Fruit fly (Drosophila melanogaster) whole organism, embryonic: ENCODE data around the gene CG2901.
"Not testable (repeated sequence)": the region's sequence is repeated elsewhere in the genome, so short reads cannot be mapped to it uniquely, and the experiment has no call there.

Experiments used
- BEAF-32 ChIP-seq: fragments of 200-800 bp; sonication (Bioruptor generic); optimal IDR thresholded peaks from 3 replicates; lab custom pipeline; 2017; ENCODE audit warnings: missing biosample characterization, missing genetic modification characterization, mild to moderate bottlenecking, moderate library complexity, missing genetic modification reagents
- Bgb ChIP-seq: fragments of 200-800 bp; sonication (Bioruptor generic); IDR thresholded peaks from 2 replicates; pipeline ENCODE4 v1.3.6; 2022; ENCODE audit warnings: missing biosample characterization, missing genetic modification characterization; ENCODE audit not compliant: partially characterized antibody
- CG10267 ChIP-seq: fragments of 200-800 bp; sonication (Bioruptor generic); optimal IDR thresholded peaks from 2 replicates; lab custom pipeline; 2018; ENCODE audit warnings: missing biosample characterization, mild to moderate bottlenecking, missing genetic modification characterization, moderate library complexity
- CG13287 ChIP-seq: fragments of 200-800 bp; sonication (Bioruptor generic); IDR thresholded peaks from 2 replicates; pipeline ENCODE4 v1.3.6; 2022; ENCODE audit warnings: missing biosample characterization, missing genetic modification characterization; ENCODE audit not compliant: partially characterized antibody
- CG1603 ChIP-seq: fragments of 200-800 bp; sonication (Bioruptor generic); optimal IDR thresholded peaks from 2 replicates; lab custom pipeline; 2019; ENCODE audit warnings: missing biosample characterization, mild to moderate bottlenecking, missing genetic modification characterization, moderate library complexity
- CG16813 ChIP-seq: fragments of 200-800 bp; sonication (Bioruptor generic); IDR thresholded peaks from 3 replicates; pipeline ENCODE4 v1.3.6; 2022; ENCODE audit warnings: missing biosample characterization, missing genetic modification characterization; ENCODE audit not compliant: partially characterized antibody
- CG2116 ChIP-seq: fragments of 200-800 bp; sonication (Bioruptor generic); optimal IDR thresholded peaks from 3 replicates; lab custom pipeline; 2018; ENCODE audit warnings: missing biosample characterization, mild to moderate bottlenecking, missing genetic modification characterization
- CG2129 ChIP-seq: fragments of 200-800 bp; sonication (Bioruptor generic); IDR thresholded peaks from 2 replicates; pipeline ENCODE4 v1.3.6; 2022; ENCODE audit warnings: missing biosample characterization, missing genetic modification characterization; ENCODE audit not compliant: partially characterized antibody
- CG34224 ChIP-seq: fragments of 200-800 bp; sonication (Bioruptor generic); IDR thresholded peaks from 3 replicates; pipeline ENCODE4 v1.3.6; 2022; ENCODE audit warnings: missing biosample characterization, missing genetic modification characterization; ENCODE audit not compliant: partially characterized antibody
- CG5180 ChIP-seq: fragments of 200-800 bp; sonication (Bioruptor generic); optimal IDR thresholded peaks from 3 replicates; lab custom pipeline; 2017; ENCODE audit warnings: missing biosample characterization, missing genetic modification characterization, mild to moderate bottlenecking, moderate library complexity, missing genetic modification reagents
- CG6791 ChIP-seq: fragments of 200-800 bp; sonication (Bioruptor generic); IDR thresholded peaks from 3 replicates; pipeline ENCODE4 v1.3.6; 2022; ENCODE audit warnings: missing biosample characterization, missing genetic modification characterization; ENCODE audit not compliant: partially characterized antibody
- CG7963 ChIP-seq: fragments of 200-800 bp; sonication (Bioruptor generic); IDR thresholded peaks from 3 replicates; pipeline ENCODE4 v1.3.6; 2022; ENCODE audit warnings: missing biosample characterization, missing genetic modification characterization; ENCODE audit not compliant: partially characterized antibody
- Dll ChIP-seq: fragments of 200-800 bp; sonication (Bioruptor generic); IDR thresholded peaks from 4 replicates; pipeline ENCODE4 v1.3.6; 2022; ENCODE audit warnings: missing biosample characterization, missing genetic modification characterization; ENCODE audit not compliant: partially characterized antibody
- Doc3 ChIP-seq: fragments of 200-800 bp; sonication (Bioruptor generic); IDR thresholded peaks from 3 replicates; pipeline ENCODE4 v1.3.6; 2022; ENCODE audit warnings: missing biosample characterization, missing genetic modification characterization; ENCODE audit not compliant: partially characterized antibody
- Dp ChIP-seq: fragments of 200-800 bp; sonication (Bioruptor generic); optimal IDR thresholded peaks from 2 replicates; lab custom pipeline; 2018; ENCODE audit warnings: missing biosample characterization, mild to moderate bottlenecking, missing genetic modification characterization, moderate library complexity
- Dref ChIP-seq: fragments of 200-800 bp; sonication (Bioruptor generic); IDR thresholded peaks from 2 replicates; pipeline ENCODE4 v1.3.6; 2022; ENCODE audit warnings: missing biosample characterization, missing genetic modification characterization
- E2f2 ChIP-seq: fragments of 200-800 bp; sonication (Bioruptor generic); IDR thresholded peaks from 2 replicates; pipeline ENCODE4 v1.3.6; 2022; ENCODE audit warnings: missing biosample characterization, missing genetic modification characterization
- H2.0 ChIP-seq: fragments of 200-800 bp; sonication (Bioruptor generic); IDR thresholded peaks from 2 replicates; pipeline ENCODE4 v1.3.6; 2022; ENCODE audit warnings: missing biosample characterization, missing genetic modification characterization
- HLH4C ChIP-seq: fragments of 200-800 bp; sonication (Bioruptor generic); IDR thresholded peaks from 3 replicates; pipeline ENCODE4 v1.3.6; 2022; ENCODE audit warnings: missing biosample characterization, missing genetic modification characterization; ENCODE audit not compliant: partially characterized antibody
- MBD-R2 ChIP-seq: fragments of 200-800 bp; sonication (Bioruptor generic); IDR thresholded peaks from 2 replicates; pipeline ENCODE4 v1.3.6; 2022; ENCODE audit warnings: missing biosample characterization, missing genetic modification characterization
- Myb ChIP-seq: fragments of 200-800 bp; sonication (Bioruptor generic); optimal IDR thresholded peaks from 2 replicates; lab custom pipeline; 2016; ENCODE audit warnings: missing biosample characterization, missing genetic modification characterization
- Opbp ChIP-seq: fragments of 200-800 bp; sonication (Bioruptor generic); IDR thresholded peaks from 3 replicates; pipeline ENCODE4 v1.3.6; 2022; ENCODE audit warnings: missing biosample characterization, missing genetic modification characterization; ENCODE audit not compliant: partially characterized antibody
- Scr ChIP-seq: fragments of 200-800 bp; sonication (Bioruptor generic); IDR thresholded peaks from 2 replicates; pipeline ENCODE4 v1.3.6; 2022; ENCODE audit warnings: missing biosample characterization, missing genetic modification characterization; ENCODE audit not compliant: partially characterized antibody
- Sry-δ ChIP-seq: fragments of 200-800 bp; sonication (Bioruptor generic); optimal IDR thresholded peaks from 2 replicates; lab custom pipeline; 2016; ENCODE audit warnings: missing biosample characterization, missing genetic modification characterization
- amos ChIP-seq: fragments of 200-800 bp; sonication (Bioruptor generic); IDR thresholded peaks from 2 replicates; pipeline ENCODE4 v1.3.6; 2022; ENCODE audit warnings: missing biosample characterization, missing genetic modification characterization; ENCODE audit not compliant: partially characterized antibody
- ap ChIP-seq: fragments of 200-800 bp; sonication (Bioruptor generic); IDR thresholded peaks from 2 replicates; pipeline ENCODE4 v1.3.6; 2022; ENCODE audit warnings: missing biosample characterization, missing genetic modification characterization
- bbx ChIP-seq: fragments of 200-800 bp; sonication (Bioruptor generic); IDR thresholded peaks from 2 replicates; pipeline ENCODE4 v1.3.6; 2022; ENCODE audit warnings: missing biosample characterization, missing genetic modification characterization; ENCODE audit not compliant: partially characterized antibody
- chinmo ChIP-seq: fragments of 200-800 bp; sonication (Bioruptor generic); IDR thresholded peaks from 4 replicates; pipeline ENCODE4 v1.3.6; 2022; ENCODE audit warnings: missing biosample characterization, missing genetic modification characterization; ENCODE audit not compliant: partially characterized antibody
- gfzf ChIP-seq: fragments of 200-800 bp; sonication (Bioruptor generic); optimal IDR thresholded peaks from 2 replicates; lab custom pipeline; 2016; ENCODE audit warnings: missing biosample characterization, mild to moderate bottlenecking, missing genetic modification characterization, moderate library complexity
- hbn ChIP-seq: fragments of 200-800 bp; sonication (Bioruptor generic); IDR thresholded peaks from 2 replicates; pipeline ENCODE4 v1.3.6; 2022; ENCODE audit warnings: missing biosample characterization, missing genetic modification characterization; ENCODE audit not compliant: partially characterized antibody
- inv ChIP-seq: fragments of 200-800 bp; sonication (Bioruptor generic); IDR thresholded peaks from 2 replicates; pipeline ENCODE4 v1.3.6; 2022; ENCODE audit warnings: missing biosample characterization, missing genetic modification characterization; ENCODE audit not compliant: partially characterized antibody
- knrl ChIP-seq: fragments of 200-800 bp; sonication (Bioruptor generic); IDR thresholded peaks from 3 replicates; pipeline ENCODE4 v1.3.6; 2022; ENCODE audit warnings: missing biosample characterization, missing genetic modification characterization; ENCODE audit not compliant: partially characterized antibody
- mld ChIP-seq: fragments of 200-800 bp; sonication (Bioruptor generic); IDR thresholded peaks from 3 replicates; pipeline ENCODE4 v1.3.6; 2022; ENCODE audit warnings: missing biosample characterization, missing genetic modification characterization; ENCODE audit not compliant: partially characterized antibody
- nerfin-2 ChIP-seq: fragments of 200-800 bp; sonication (Bioruptor generic); IDR thresholded peaks from 2 replicates; pipeline ENCODE4 v1.3.6; 2022; ENCODE audit warnings: missing biosample characterization, missing genetic modification characterization; ENCODE audit not compliant: partially characterized antibody
- onecut ChIP-seq: fragments of 200-800 bp; sonication (Bioruptor generic); IDR thresholded peaks from 2 replicates; pipeline ENCODE4 v1.3.6; 2022; ENCODE audit warnings: missing biosample characterization, missing genetic modification characterization
- pzg ChIP-seq: fragments of 200-800 bp; sonication (Bioruptor generic); optimal IDR thresholded peaks from 3 replicates; lab custom pipeline; 2018; ENCODE audit warnings: missing biosample characterization, mild to moderate bottlenecking, missing genetic modification characterization, moderate library complexity
- sna ChIP-seq: fragments of 200-800 bp; sonication (Bioruptor generic); IDR thresholded peaks from 2 replicates; pipeline ENCODE4 v1.3.6; 2022; ENCODE audit warnings: missing biosample characterization, missing genetic modification characterization; ENCODE audit not compliant: partially characterized antibody
- stwl ChIP-seq: fragments of 200-800 bp; sonication (Bioruptor generic); optimal IDR thresholded peaks from 3 replicates; lab custom pipeline; 2018; ENCODE audit warnings: missing biosample characterization, mild to moderate bottlenecking, missing genetic modification characterization, moderate library complexity
- tna ChIP-seq: fragments of 200-800 bp; sonication (Bioruptor generic); IDR thresholded peaks from 2 replicates; pipeline ENCODE4 v1.3.6; 2022; ENCODE audit warnings: missing biosample characterization, missing genetic modification characterization; ENCODE audit not compliant: partially characterized antibody
- unc-4 ChIP-seq: fragments of 200-800 bp; sonication (Bioruptor generic); IDR thresholded peaks from 2 replicates; pipeline ENCODE4 v1.3.6; 2022; ENCODE audit warnings: missing biosample characterization, missing genetic modification characterization; ENCODE audit not compliant: partially characterized antibody
- vnd ChIP-seq: fragments of 200-800 bp; sonication (Bioruptor generic); IDR thresholded peaks from 3 replicates; pipeline ENCODE4 v1.3.6; 2022; ENCODE audit warnings: missing biosample characterization, missing genetic modification characterization; ENCODE audit not compliant: partially characterized antibody
- zen2 ChIP-seq: fragments of 200-800 bp; sonication (Bioruptor generic); IDR thresholded peaks from 3 replicates; pipeline ENCODE4 v1.3.6; 2022; ENCODE audit warnings: missing biosample characterization, missing genetic modification characterization; ENCODE audit not compliant: partially characterized antibody

The CG2901 gene

DNA sequence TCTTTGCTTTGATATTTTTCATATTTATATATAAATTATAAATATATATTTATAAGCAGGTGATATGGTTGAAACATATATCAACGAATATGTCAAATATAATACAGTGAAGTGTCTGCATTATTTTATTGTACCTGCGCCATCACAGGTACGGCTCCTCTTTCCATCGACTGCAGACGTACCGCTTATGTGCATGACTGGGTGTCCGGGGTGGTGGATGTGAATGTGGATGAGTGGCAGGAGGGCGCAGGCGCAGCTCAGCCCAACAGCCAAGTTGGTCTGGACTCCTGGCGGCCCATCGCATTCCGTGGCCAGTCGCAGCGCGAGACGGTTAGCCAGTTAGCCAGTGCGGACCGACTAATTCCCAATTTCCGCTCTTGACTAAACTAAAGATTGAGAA is 35.1 kb upstream of the CG2901 start, which contains the start of gene Crg-1:
TSS of gene Crg-1 (plus strand) at position 301 of the 400 bp plus-strand sequence.
- TF ChIP-seq CG5180 (GFP tag; lab: Kevin White, UChicago); H2.0 (GFP tag; lab: Robert Waterston, UW); ap: not testable (repeated sequence)

DNA sequence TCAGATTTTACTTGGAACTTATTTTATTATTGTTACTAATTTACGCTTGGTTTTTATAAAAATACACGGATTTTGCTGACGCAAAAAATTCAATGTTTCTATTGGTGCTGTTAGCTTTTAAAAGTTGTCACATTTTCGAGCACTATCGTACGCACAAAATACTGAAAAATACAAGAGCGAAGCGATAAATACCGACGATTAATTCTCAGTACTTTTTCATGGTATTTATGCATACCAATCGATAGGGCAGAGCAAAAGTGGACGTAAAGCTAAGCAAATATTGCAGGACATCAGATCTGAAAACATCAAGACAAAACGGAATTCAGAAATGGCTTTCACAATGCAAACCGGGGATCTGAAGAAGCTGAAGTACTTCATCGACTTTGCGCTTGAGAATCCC is 29.1 kb upstream of the CG2901 start, which contains the start of gene HIP:
TSS of gene HIP (plus strand) at position 232 of the 400 bp plus-strand sequence.
- peak; percentile 75 for TF ChIP-seq amos (GFP tag; lab: Robert Waterston, UW)
- TF ChIP-seq bbx, result peak; percentile 71
- TF ChIP-seq chinmo, result 0 out of 4 replicates have a peak, but pooled peaks have one; percentile 56
- TF ChIP-seq E2f2 (GFP tag; lab: Robert Waterston, UW), result peak; percentile 79
- TF ChIP-seq unc-4 (GFP tag; lab: Robert Waterston, UW), result peak; percentile 77
- peak; percentile 49 for TF ChIP-seq Sry-δ (GFP tag; lab: Kevin White, UChicago)
- TF ChIP-seq stwl (tag; lab: Kevin White, UChicago), result peak; percentile 61
- peak; percentile 15 for TF ChIP-seq CG1603 (tag; lab: Kevin White, UChicago)
- TF ChIP-seq CG2116 (GFP tag; lab: Kevin White, UChicago), result peak; percentile 2
- TF ChIP-seq MBD-R2 (GFP tag; lab: Robert Waterston, UW), result peak; percentile 65
- TF ChIP-seq CG7963 (GFP tag; lab: Robert Waterston, UW), result peak; percentile 51; the same call in 1 of the 3 replicates
- TF ChIP-seq Opbp (GFP tag; lab: Robert Waterston, UW), result peak; percentile 80; the same call in 2 of the 3 replicates
- TF ChIP-seq tna, result peak; percentile 65
- TF ChIP-seq vnd (GFP tag; lab: Robert Waterston, UW), result peak; percentile 67; the same call in 2 of the 3 replicates
- peak; percentile 53 for TF ChIP-seq hbn
- TF ChIP-seq pzg (GFP tag; lab: Kevin White, UChicago), result peak; percentile 51
- peak; percentile 81 for TF ChIP-seq Bgb (GFP tag; lab: Robert Waterston, UW)
- TF ChIP-seq Dll (GFP tag; lab: Robert Waterston, UW), result peak; percentile 75
- TF ChIP-seq onecut (GFP tag; lab: Robert Waterston, UW), result 0 out of 2 replicates have a peak, but pooled peaks have one; percentile 13
- peak; percentile 60; the same call in 2 of the 3 replicates for TF ChIP-seq Doc3 (GFP tag; lab: Robert Waterston, UW)
- peak; percentile 7 for TF ChIP-seq CG10267 (tag; lab: Kevin White, UChicago)
- peak; percentile 84 for TF ChIP-seq CG13287
- TF ChIP-seq knrl (GFP tag; lab: Robert Waterston, UW), result peak; percentile 70; the same call in 2 of the 3 replicates
- peak; percentile 61 for TF ChIP-seq gfzf (GFP tag; lab: Kevin White, UChicago)
- TF ChIP-seq nerfin-2 (GFP tag; lab: Robert Waterston, UW), result peak; percentile 65
- peak; percentile 68 for TF ChIP-seq HLH4C
- peak; percentile 57 for TF ChIP-seq CG2129 (GFP tag; lab: Robert Waterston, UW)
- TF ChIP-seq CG34224 (GFP tag; lab: Robert Waterston, UW), result peak; percentile 74
- peak; percentile 72 for TF ChIP-seq CG16813 (GFP tag; lab: Robert Waterston, UW)
- peak; percentile 35 for TF ChIP-seq Myb (GFP tag; lab: Kevin White, UChicago)
- TF ChIP-seq sna, result peak; percentile 65
- peak; percentile 55 for TF ChIP-seq Dref
- peak; percentile 58 for TF ChIP-seq inv (GFP tag; lab: Robert Waterston, UW)
- peak; percentile 73 for TF ChIP-seq CG6791 (GFP tag; lab: Robert Waterston, UW)
- TF ChIP-seq Dp (GFP tag; lab: Kevin White, UChicago), result peak; percentile 54
- TF ChIP-seq zen2 (GFP tag; lab: Robert Waterston, UW), result peak; percentile 63; the same call in 2 of the 3 replicates
- peak; percentile 70 for TF ChIP-seq BEAF-32 (GFP tag; lab: Kevin White, UChicago)
- peak; percentile 79 for TF ChIP-seq Scr (GFP tag; lab: Robert Waterston, UW)
- TF ChIP-seq mld, result 0 out of 3 replicates have a peak, but pooled peaks have one; percentile 37
